Fruit fly (Drosophila melanogaster) whole organism, prepupa: Measurements from ENCODE around the gene CG14014.

Experiments used
- CG10669 ChIP-seq: fragments of 200-800 bp; sonication (Bioruptor generic); optimal IDR thresholded peaks from 3 replicates; lab custom pipeline; 2018; ENCODE audit warnings: missing biosample characterization, mild to moderate bottlenecking, missing genetic modification characterization, moderate library complexity
- CG11762 ChIP-seq: fragments of 200-800 bp; sonication (Bioruptor generic); optimal IDR thresholded peaks from 3 replicates; lab custom pipeline; 2016; ENCODE audit warnings: missing biosample characterization, missing genetic modification characterization; ENCODE audit not compliant: insufficient read depth
- CG11902 ChIP-seq: fragments of 200-800 bp; sonication (Bioruptor generic); optimal IDR thresholded peaks from 3 replicates; lab custom pipeline; 2016; ENCODE audit warnings: missing biosample characterization, missing genetic modification characterization
- CG1621 ChIP-seq: fragments of 200-800 bp; sonication (Bioruptor generic); optimal IDR thresholded peaks from 3 replicates; lab custom pipeline; 2018; ENCODE audit warnings: missing biosample characterization, mild to moderate bottlenecking, missing genetic modification characterization
- CG3032 ChIP-seq: fragments of 200-800 bp; optimal IDR thresholded peaks from 2 replicates; lab custom pipeline; 2019; ENCODE audit warnings: missing biosample characterization, mild to moderate bottlenecking, missing genetic modification characterization, moderate library complexity
- CG31627 ChIP-seq: fragments of 200-800 bp; sonication (Bioruptor generic); optimal IDR thresholded peaks from 3 replicates; lab custom pipeline; 2016; ENCODE audit warnings: missing biosample characterization, missing genetic modification characterization
- CG32006 ChIP-seq: fragments of 200-800 bp; sonication (Bioruptor generic); optimal IDR thresholded peaks from 3 replicates; lab custom pipeline; 2017; ENCODE audit warnings: missing biosample characterization, mild to moderate bottlenecking, missing genetic modification characterization
- CG34406 ChIP-seq: fragments of 200-800 bp; sonication (Bioruptor generic); optimal IDR thresholded peaks from 3 replicates; lab custom pipeline; 2016; ENCODE audit warnings: missing biosample characterization, missing genetic modification characterization
- CG4318 ChIP-seq: fragments of 200-800 bp; sonication (Bioruptor generic); optimal IDR thresholded peaks from 3 replicates; lab custom pipeline; 2017; ENCODE audit warnings: missing biosample characterization, mild to moderate bottlenecking, missing genetic modification characterization
- CG6163 ChIP-seq: fragments of 200-800 bp; sonication (Bioruptor generic); IDR thresholded peaks from 3 replicates; pipeline ENCODE4 v1.3.6; 2022; ENCODE audit warnings: missing biosample characterization, missing genetic modification characterization
- CG6276 ChIP-seq: fragments of 200-800 bp; sonication (Bioruptor generic); optimal IDR thresholded peaks from 2 replicates; lab custom pipeline; 2017; ENCODE audit warnings: missing biosample characterization, mild to moderate bottlenecking, missing genetic modification characterization
- CG6792 ChIP-seq: fragments of 200-800 bp; sonication (Bioruptor generic); optimal IDR thresholded peaks from 3 replicates; lab custom pipeline; 2016; ENCODE audit warnings: missing biosample characterization, missing genetic modification characterization
- CG6808 ChIP-seq: fragments of 200-800 bp; sonication (Bioruptor generic); optimal IDR thresholded peaks from 3 replicates; lab custom pipeline; 2017; ENCODE audit warnings: missing biosample characterization, missing genetic modification characterization, mild to moderate bottlenecking, moderate library complexity, missing genetic modification reagents
- CG7368 ChIP-seq: fragments of 200-800 bp; sonication (Bioruptor generic); optimal IDR thresholded peaks from 3 replicates; lab custom pipeline; 2016; ENCODE audit warnings: missing biosample characterization, missing genetic modification characterization
- CG8119 ChIP-seq: fragments of 200-800 bp; sonication (Bioruptor generic); IDR thresholded peaks from 3 replicates; pipeline ENCODE4 v1.3.6; 2022; ENCODE audit warnings: missing biosample characterization, missing genetic modification characterization
- CG8319 ChIP-seq: fragments of 200-800 bp; sonication (Bioruptor generic); optimal IDR thresholded peaks from 3 replicates; lab custom pipeline; 2016; ENCODE audit warnings: missing biosample characterization, missing genetic modification characterization
- Eip75B ChIP-seq: fragments of 200-800 bp; sonication (Bioruptor generic); optimal IDR thresholded peaks from 3 replicates; lab custom pipeline; 2016; ENCODE audit warnings: missing biosample characterization, missing genetic modification characterization
- Eip78C ChIP-seq: fragments of 200-800 bp; sonication (Bioruptor generic); peaks from one replicate; lab custom pipeline; 2016; ENCODE audit warnings: missing biosample characterization, missing genetic modification characterization
- Eip93F ChIP-seq: fragments of 200-800 bp; sonication (Bioruptor generic); optimal IDR thresholded peaks from 2 replicates; lab custom pipeline; 2016; ENCODE audit warnings: missing biosample characterization, mild to moderate bottlenecking, missing genetic modification characterization
- Ets21C ChIP-seq: fragments of 200-800 bp; sonication (Bioruptor generic); optimal IDR thresholded peaks from 3 replicates; lab custom pipeline; 2016; ENCODE audit warnings: missing biosample characterization, missing genetic modification characterization
- Ets96B ChIP-seq: fragments of 200-800 bp; optimal IDR thresholded peaks from 2 replicates; lab custom pipeline; 2019; ENCODE audit warnings: missing biosample characterization, mild to moderate bottlenecking, missing genetic modification characterization, moderate library complexity
- Hr38 ChIP-seq: sonication (Bioruptor generic); optimal IDR thresholded peaks from 2 replicates; lab custom pipeline; 2016; ENCODE audit warnings: missing biosample characterization, missing genetic modification characterization
- Hr39 ChIP-seq: fragments of 200-800 bp; sonication (Bioruptor generic); optimal IDR thresholded peaks from 2 replicates; lab custom pipeline; 2016; ENCODE audit warnings: missing biosample characterization, missing genetic modification characterization
- Hr4 ChIP-seq: fragments of 200-800 bp; sonication (Bioruptor generic); optimal IDR thresholded peaks from 3 replicates; lab custom pipeline; 2016; ENCODE audit warnings: missing biosample characterization, missing genetic modification characterization
- Lpt ChIP-seq: fragments of 200-800 bp; sonication (Bioruptor generic); optimal IDR thresholded peaks from 3 replicates; lab custom pipeline; 2016; ENCODE audit warnings: missing biosample characterization, missing genetic modification characterization
- Smox ChIP-seq: fragments of 200-800 bp; sonication (Bioruptor generic); optimal IDR thresholded peaks from 3 replicates; lab custom pipeline; 2016; ENCODE audit warnings: missing biosample characterization, missing genetic modification characterization
- Sox102F ChIP-seq: fragments of 200-800 bp; sonication (Bioruptor generic); optimal IDR thresholded peaks from 2 replicates; lab custom pipeline; 2016; ENCODE audit warnings: missing biosample characterization, mild to moderate bottlenecking, missing genetic modification characterization
- Sox15 ChIP-seq: fragments of 200-800 bp; sonication (Bioruptor generic); optimal IDR thresholded peaks from 3 replicates; lab custom pipeline; 2016; ENCODE audit warnings: missing biosample characterization, missing genetic modification characterization
- acj6 ChIP-seq: fragments of 200-800 bp; sonication (Bioruptor generic); optimal IDR thresholded peaks from 3 replicates; lab custom pipeline; 2016; ENCODE audit warnings: missing biosample characterization, missing genetic modification characterization
- cyc ChIP-seq: fragments of 200-800 bp; sonication (Bioruptor generic); optimal IDR thresholded peaks from 3 replicates; lab custom pipeline; 2016; ENCODE audit warnings: missing biosample characterization, missing genetic modification characterization
- dac ChIP-seq: fragments of 200-800 bp; sonication (Bioruptor generic); optimal IDR thresholded peaks from 2 replicates; lab custom pipeline; 2017; ENCODE audit warnings: missing biosample characterization, mild to moderate bottlenecking, missing genetic modification characterization
- dsx ChIP-seq: fragments of 200-800 bp; optimal IDR thresholded peaks from 3 replicates; lab custom pipeline; 2019; ENCODE audit warnings: missing biosample characterization, mild to moderate bottlenecking, missing genetic modification characterization, moderate library complexity; ENCODE audit not compliant: poor library complexity, severe bottlenecking
- esn ChIP-seq: fragments of 200-800 bp; sonication (Bioruptor generic); optimal IDR thresholded peaks from 2 replicates; lab custom pipeline; 2016; ENCODE audit warnings: missing biosample characterization, mild to moderate bottlenecking, missing genetic modification characterization, moderate library complexity
- fd59A ChIP-seq: fragments of 200-800 bp; sonication (Bioruptor generic); optimal IDR thresholded peaks from 2 replicates; lab custom pipeline; 2017; ENCODE audit warnings: missing biosample characterization, mild to moderate bottlenecking, missing genetic modification characterization, missing genetic modification reagents
- fkh ChIP-seq: fragments of 200-800 bp; sonication (Bioruptor generic); optimal IDR thresholded peaks from 3 replicates; lab custom pipeline; 2017; ENCODE audit warnings: missing biosample characterization, mild to moderate bottlenecking, missing genetic modification characterization, moderate library complexity
- lz ChIP-seq: fragments of 200-800 bp; sonication (Bioruptor generic); optimal IDR thresholded peaks from 3 replicates; lab custom pipeline; 2016; ENCODE audit warnings: missing biosample characterization, missing genetic modification characterization
- salr ChIP-seq, 2 experiments: fragments of 200-800 bp; sonication (Bioruptor generic); optimal IDR thresholded peaks; 3 replicates each; lab custom pipeline; 2016 to 2018; ENCODE audit warnings: missing biosample characterization in 2 of 2, missing genetic modification characterization in 2 of 2, mild to moderate bottlenecking in 1 of 2
- spab ChIP-seq: fragments of 200-800 bp; sonication (Bioruptor generic); optimal IDR thresholded peaks from 2 replicates; lab custom pipeline; 2017; ENCODE audit warnings: missing biosample characterization, mild to moderate bottlenecking, missing genetic modification characterization, missing genetic modification reagents
- ss ChIP-seq, 2 experiments: fragments of 200-800 bp; sonication (Bioruptor generic); optimal IDR thresholded peaks; 2 replicates in 1 of 2; 3 replicates in 1 of 2; lab custom pipeline; 2017 to 2018; ENCODE audit warnings: mild to moderate bottlenecking in 2 of 2, missing biosample characterization in 2 of 2, missing genetic modification characterization in 2 of 2, moderate library complexity in 1 of 2
- svp ChIP-seq: fragments of 200-800 bp; sonication (Bioruptor generic); peaks from one replicate; lab custom pipeline; 2016; ENCODE audit warnings: missing biosample characterization, missing genetic modification characterization
- topi ChIP-seq: fragments of 200-800 bp; sonication (Bioruptor generic); optimal IDR thresholded peaks from 3 replicates; lab custom pipeline; 2016; ENCODE audit warnings: missing biosample characterization, missing genetic modification characterization
- vri ChIP-seq: fragments of 200-800 bp; sonication (Bioruptor generic); optimal IDR thresholded peaks from 3 replicates; lab custom pipeline; 2016; ENCODE audit warnings: missing biosample characterization, mild to moderate bottlenecking, missing genetic modification characterization

Gene CG14014

DNA sequence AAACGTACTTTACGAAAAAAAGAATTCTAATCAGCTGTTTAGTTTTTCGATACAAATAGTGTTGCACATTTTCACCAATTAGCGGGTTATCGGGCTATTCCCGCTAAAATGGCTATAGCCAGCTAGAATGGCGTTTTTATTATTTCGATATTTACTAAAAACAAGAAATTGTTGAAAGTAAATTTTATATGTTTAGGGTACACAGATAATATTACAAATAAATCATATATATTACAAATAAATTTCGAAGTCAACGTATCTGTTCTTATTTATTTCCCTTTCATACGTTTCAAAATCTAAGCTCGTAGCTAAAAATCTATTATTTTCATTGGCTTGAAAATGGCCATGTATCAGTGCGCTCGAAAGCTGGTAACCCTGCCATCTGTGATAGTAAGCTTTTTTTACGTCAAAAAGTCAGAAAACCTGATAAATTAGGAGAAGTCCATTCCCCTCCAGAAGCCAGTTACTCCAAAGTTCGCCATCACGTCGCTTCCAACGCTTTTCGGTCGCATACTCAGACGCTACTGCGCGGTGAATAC is 30.7 kb downstream of the CG14014 start, which contains the start of the genes CG7382 and cl (continued):
- TF ChIP-seq spab (GFP tag; lab: Kevin White, UChicago), result no peak
- no peak for TF ChIP-seq Sox102F (GFP tag; lab: Kevin White, UChicago)
- TF ChIP-seq Sox15 (GFP tag; lab: Kevin White, UChicago), result peak; percentile 20
- TF ChIP-seq CG32006, result peak; percentile 44
- peak in 1 of 2 experiments; percentile 30 for TF ChIP-seq ss (GFP tag; optimal IDR thresholded peaks at IDR 0.05; lab: Kevin White, UChicago)
- peak; percentile 9 for TF ChIP-seq CG6792 (GFP tag; lab: Kevin White, UChicago)
- peak; percentile 35 for TF ChIP-seq cyc
- peak; percentile 7 for TF ChIP-seq esn (GFP tag; lab: Kevin White, UChicago)

dm6 chr2L:5517393-5517792 is 33.2 kb downstream of the CG14014 start, which contains the start of gene CG14020:
CG14020 (plus strand) TSS chr2L:5517737.
- no peak for TF ChIP-seq Hr39 (GFP tag; lab: Kevin White, UChicago)
- TF ChIP-seq Ets21C (GFP tag; lab: Kevin White, UChicago), result no peak
- TF ChIP-seq CG4318 (GFP tag; lab: Kevin White, UChicago), result no peak
- TF ChIP-seq Hr4 (GFP tag; lab: Kevin White, UChicago), result no peak
- TF ChIP-seq topi (GFP tag; lab: Kevin White, UChicago), result no peak
- TF ChIP-seq CG6163 (GFP tag; lab: Robert Waterston, UW), result no peak

DNA sequence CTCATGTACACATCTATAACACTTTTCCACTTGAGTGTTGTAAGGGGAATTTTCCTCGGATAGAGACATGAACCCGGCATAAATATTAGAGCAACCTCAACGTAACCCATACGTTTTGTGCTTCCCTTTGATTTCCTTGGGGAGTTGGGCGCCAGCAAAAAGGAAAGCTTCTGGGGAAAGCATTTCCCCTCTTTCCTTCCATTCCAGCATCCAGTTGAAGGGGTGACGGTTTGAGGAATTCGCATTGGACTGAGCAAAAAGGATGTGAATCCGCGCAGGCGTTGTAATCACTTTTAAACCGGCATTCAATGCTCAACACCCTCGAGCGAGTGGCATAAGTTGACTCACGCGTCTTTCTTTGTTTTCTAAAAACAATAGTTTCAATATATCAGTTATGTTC is 35.7 kb downstream of the CG14014 start:
- no peak for TF ChIP-seq Eip75B (GFP tag; lab: Kevin White, UChicago)
- no peak for TF ChIP-seq CG8119 (GFP tag; lab: Robert Waterston, UW)
- TF ChIP-seq Eip78C (GFP tag; lab: Kevin White, UChicago), result no peak
- TF ChIP-seq Sox15 (GFP tag; lab: Kevin White, UChicago), result no peak
- no peak for TF ChIP-seq CG11902 (GFP tag; lab: Kevin White, UChicago)
- TF ChIP-seq Ets21C (GFP tag; lab: Kevin White, UChicago), result no peak
- no peak for TF ChIP-seq svp (GFP tag; lab: Kevin White, UChicago)
- no peak for TF ChIP-seq dac (GFP tag; lab: Kevin White, UChicago)
- TF ChIP-seq CG6276 (GFP tag; lab: Kevin White, UChicago), result no peak
- TF ChIP-seq fkh (GFP tag; lab: Kevin White, UChicago), result no peak
- TF ChIP-seq Hr39 (GFP tag; lab: Kevin White, UChicago), result no peak
- no peak for TF ChIP-seq ss (GFP tag; optimal IDR thresholded peaks at IDR 0.05; lab: Kevin White, UChicago)
- TF ChIP-seq acj6 (GFP tag; lab: Kevin White, UChicago), result no peak
- TF ChIP-seq salr (GFP tag; optimal IDR thresholded peaks at IDR 0.05; lab: Kevin White, UChicago), result no peak
- no peak for TF ChIP-seq CG1621 (tag; lab: Kevin White, UChicago)

dm6 chr2L:5507823-5508438 is 42.7 kb downstream of the CG14014 start:
- TF ChIP-seq lz (GFP tag; lab: Kevin White, UChicago), result peak; percentile 27
- no peak for TF ChIP-seq CG4318 (GFP tag; lab: Kevin White, UChicago)
- peak; percentile 66 for TF ChIP-seq Eip75B (GFP tag; lab: Kevin White, UChicago)
- TF ChIP-seq Hr38 (GFP tag; lab: Kevin White, UChicago), result no peak
- TF ChIP-seq Eip78C (GFP tag; lab: Kevin White, UChicago), result peak; percentile 70
- peak; percentile 16 for TF ChIP-seq fd59A (GFP tag; lab: Kevin White, UChicago)
- TF ChIP-seq CG3032 (tag; lab: Kevin White, UChicago), result no peak
- peak; percentile 47; the same call in 1 of the 3 replicates for TF ChIP-seq CG6163 (GFP tag; lab: Robert Waterston, UW)
- TF ChIP-seq salr (GFP tag; optimal IDR thresholded peaks at IDR 0.05; lab: Kevin White, UChicago), result no peak
- no peak for TF ChIP-seq CG6792 (GFP tag; lab: Kevin White, UChicago)
- TF ChIP-seq spab (GFP tag; lab: Kevin White, UChicago), result peak; percentile 1
- no peak for TF ChIP-seq CG31627
- peak; percentile 28 for TF ChIP-seq CG10669 (GFP tag; lab: Kevin White, UChicago)
- peak; percentile 4 for TF ChIP-seq dsx (GFP tag; lab: Kevin White, UChicago)
- TF ChIP-seq CG11762, result no peak
- no peak for TF ChIP-seq CG8319
- peak; percentile 39 for TF ChIP-seq Ets96B (tag; lab: Kevin White, UChicago)
- TF ChIP-seq Hr39 (GFP tag; lab: Kevin White, UChicago), result peak; percentile 10
- TF ChIP-seq cyc, result peak; percentile 11
- peak; percentile 20 for TF ChIP-seq esn (GFP tag; lab: Kevin White, UChicago)
- peak; percentile 78 for TF ChIP-seq svp (GFP tag; lab: Kevin White, UChicago)
- TF ChIP-seq Eip93F (GFP tag; lab: Kevin White, UChicago), result no peak
- peak; percentile 7 for TF ChIP-seq CG7368 (GFP tag; lab: Kevin White, UChicago)
- peak; percentile 12 for TF ChIP-seq Smox (GFP tag; lab: Kevin White, UChicago)
- TF ChIP-seq vri (GFP tag; lab: Kevin White, UChicago), result no peak
- no peak for TF ChIP-seq Lpt (GFP tag; lab: Kevin White, UChicago)
- TF ChIP-seq CG34406 (GFP tag; lab: Kevin White, UChicago), result no peak
- TF ChIP-seq CG6808 (GFP tag; lab: Kevin White, UChicago), result peak; percentile 25
